Worm (Caenorhabditis elegans): ENCODE data around the gene F19C6.3.

DNA sequence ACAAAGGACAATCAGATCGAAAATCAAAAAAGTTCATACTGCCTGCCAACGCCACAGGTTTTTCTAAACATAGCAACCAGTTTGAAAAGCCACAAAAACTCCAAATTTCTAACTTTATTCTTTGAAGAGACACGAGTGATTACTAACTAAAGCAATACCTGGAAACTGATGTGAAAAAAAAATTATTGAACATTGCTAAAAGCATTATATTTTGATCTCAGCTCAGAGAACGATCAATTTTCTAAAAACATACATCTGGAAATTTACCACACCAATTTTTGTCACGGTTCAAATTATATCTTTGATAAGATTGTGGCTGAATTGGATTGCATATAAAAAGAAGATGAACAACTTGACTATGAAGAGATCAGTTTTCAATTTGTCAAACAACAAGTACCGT is 51.1 kb downstream of the F19C6.3 start:
- TF ChIP-seq ceh-9 (tag; optimal IDR thresholded peaks at IDR 0.05) (no peak), fkh-10 (GFP tag; optimal IDR thresholded peaks at IDR 0.05) (no peak), ztf-11 (tag; optimal IDR thresholded peaks at IDR 0.05) (no peak), elt-1 (tag; optimal IDR thresholded peaks at IDR 0.05) (no peak), nhr-12 (tag; optimal IDR thresholded peaks at IDR 0.05) (no peak), snpc-4 (tag; optimal IDR thresholded peaks at IDR 0.05) (no peak), unc-62 (GFP tag; optimal IDR thresholded peaks at IDR 0.05) (no peak), jun-1 (tag; optimal IDR thresholded peaks at IDR 0.05) (no peak)
